Fruit fly (Drosophila melanogaster) whole organism, embryonic: Measurements from ENCODE around the gene CG4291.

Experiments used
- Adf1 ChIP-seq: fragments of 200-800 bp; sonication (Bioruptor generic); IDR thresholded peaks from 2 replicates; pipeline ENCODE4 v1.3.6; 2022; ENCODE audit warnings: missing biosample characterization, missing genetic modification characterization
- CG10274 ChIP-seq: fragments of 200-800 bp; sonication (Bioruptor generic); optimal IDR thresholded peaks from 3 replicates; lab custom pipeline; 2017; ENCODE audit warnings: missing biosample characterization, mild to moderate bottlenecking, missing genetic modification characterization
- CG10431 ChIP-seq: fragments of 200-800 bp; sonication (Bioruptor generic); optimal IDR thresholded peaks from 3 replicates; lab custom pipeline; 2018; ENCODE audit warnings: missing biosample characterization, mild to moderate bottlenecking, missing genetic modification characterization
- CG11093 ChIP-seq: fragments of 200-800 bp; sonication (Bioruptor generic); IDR thresholded peaks from 3 replicates; pipeline ENCODE4 v1.3.6; 2022; ENCODE audit warnings: missing biosample characterization, missing genetic modification characterization
- CG12071 ChIP-seq: fragments of 200-800 bp; sonication (Bioruptor generic); optimal IDR thresholded peaks from 3 replicates; lab custom pipeline; 2018; ENCODE audit warnings: missing biosample characterization, mild to moderate bottlenecking, missing genetic modification characterization
- CG13424 ChIP-seq: fragments of 200-800 bp; sonication (Bioruptor generic); optimal IDR thresholded peaks from 2 replicates; lab custom pipeline; 2019; ENCODE audit warnings: missing biosample characterization, mild to moderate bottlenecking, missing genetic modification characterization, moderate library complexity
- CG17186 ChIP-seq: fragments of 200-800 bp; sonication (Bioruptor generic); optimal IDR thresholded peaks from 3 replicates; lab custom pipeline; 2017; ENCODE audit warnings: missing biosample characterization, missing genetic modification reagents, missing genetic modification characterization
- CG18599 ChIP-seq: fragments of 200-800 bp; sonication (Bioruptor generic); optimal IDR thresholded peaks from 3 replicates; lab custom pipeline; 2017; ENCODE audit warnings: missing biosample characterization, missing genetic modification characterization, mild to moderate bottlenecking, moderate library complexity, missing genetic modification reagents
- CG31388 ChIP-seq: fragments of 200-800 bp; sonication (Bioruptor generic); optimal IDR thresholded peaks from 2 replicates; lab custom pipeline; 2016; ENCODE audit warnings: missing biosample characterization, missing genetic modification characterization
- CG32532 ChIP-seq: fragments of 200-800 bp; sonication (Bioruptor generic); IDR thresholded peaks from 2 replicates; pipeline ENCODE4 v1.3.6; 2022; ENCODE audit warnings: missing biosample characterization, missing genetic modification characterization
- CG3726 ChIP-seq: fragments of 200-800 bp; sonication (Bioruptor generic); IDR thresholded peaks from 3 replicates; pipeline ENCODE4, ENCODE4 v1.3.6; 2022; ENCODE audit warnings: missing biosample characterization, missing genetic modification characterization
- CG3995 ChIP-seq: fragments of 200-800 bp; sonication (Bioruptor generic); optimal IDR thresholded peaks from 3 replicates; lab custom pipeline; 2016; ENCODE audit warnings: missing biosample characterization, missing genetic modification characterization
- CG42726 ChIP-seq: fragments of 200-800 bp; sonication (Bioruptor generic); IDR thresholded peaks from 2 replicates; pipeline ENCODE4 v1.3.6; 2022; ENCODE audit warnings: missing biosample characterization, missing genetic modification characterization; ENCODE audit not compliant: partially characterized antibody
- CG4854 ChIP-seq: fragments of 200-800 bp; sonication (Bioruptor generic); optimal IDR thresholded peaks from 2 replicates; lab custom pipeline; 2016; ENCODE audit warnings: missing biosample characterization, missing genetic modification characterization, inconsistent platforms
- CG7987 ChIP-seq: fragments of 200-800 bp; sonication (Bioruptor generic); optimal IDR thresholded peaks from 2 replicates; lab custom pipeline; 2018; ENCODE audit warnings: missing biosample characterization, mild to moderate bottlenecking, missing genetic modification characterization, moderate library complexity
- CG8359 ChIP-seq: fragments of 200-800 bp; sonication (Bioruptor generic); optimal IDR thresholded peaks from 2 replicates; lab custom pipeline; 2017; ENCODE audit warnings: missing biosample characterization, mild to moderate bottlenecking, missing genetic modification characterization, borderline replicate concordance
- Dbx ChIP-seq: fragments of 200-800 bp; sonication (Bioruptor generic); IDR thresholded peaks from 3 replicates; pipeline ENCODE4 v1.3.6; 2022; ENCODE audit warnings: missing biosample characterization, missing genetic modification characterization
- Dip2 ChIP-seq: fragments of 200-800 bp; sonication (Bioruptor generic); IDR thresholded peaks from 2 replicates; pipeline ENCODE4 v1.3.6; 2022; ENCODE audit warnings: missing biosample characterization, missing genetic modification characterization
- E2f1 ChIP-seq: fragments of 200-800 bp; sonication (Bioruptor generic); IDR thresholded peaks from 2 replicates; pipeline ENCODE4 v1.3.6; 2022; ENCODE audit warnings: missing biosample characterization, missing genetic modification characterization
- Eip74EF ChIP-seq, 2 experiments: fragments of 200-800 bp in 1 of 2; fragments of >200 bp in 1 of 2; sonication (Bioruptor generic) in 1 of 2; optimal IDR thresholded peaks; 2 replicates each; lab custom pipeline; 2017 to 2019; ENCODE audit warnings: missing biosample characterization in 2 of 2, missing genetic modification characterization in 2 of 2, mild to moderate bottlenecking in 1 of 2, moderate library complexity in 1 of 2
- Elba2 ChIP-seq: fragments of 200-800 bp; sonication (Bioruptor generic); optimal IDR thresholded peaks from 3 replicates; lab custom pipeline; 2016; ENCODE audit warnings: missing biosample characterization, missing genetic modification characterization
- Gug ChIP-seq: fragments of 200-800 bp; sonication (Bioruptor generic); IDR thresholded peaks from 4 replicates; pipeline ENCODE4 v1.3.6; 2022; ENCODE audit warnings: missing biosample characterization, missing genetic modification characterization
- H15 ChIP-seq: fragments of 200-800 bp; sonication (Bioruptor generic); IDR thresholded peaks from 3 replicates; pipeline ENCODE4 v1.3.6; 2022; ENCODE audit warnings: missing biosample characterization, missing genetic modification characterization
- Hr3 ChIP-seq: fragments of 200-800 bp; sonication (Bioruptor generic); optimal IDR thresholded peaks from 3 replicates; lab custom pipeline; 2016; ENCODE audit warnings: missing biosample characterization, missing genetic modification characterization
- Jarid2 ChIP-seq: fragments of 200-800 bp; sonication (Bioruptor generic); optimal IDR thresholded peaks from 3 replicates; lab custom pipeline; 2017; ENCODE audit warnings: mild to moderate bottlenecking, missing biosample characterization, missing genetic modification reagents, missing genetic modification characterization
- Med ChIP-seq: fragments of 200-800 bp; sonication (Bioruptor generic); peaks from one replicate; lab custom pipeline; 2016; ENCODE audit warnings: missing biosample characterization, missing genetic modification characterization, mild to moderate bottlenecking, inconsistent platforms, moderate library complexity
- Meics ChIP-seq: fragments of 200-800 bp; sonication (Bioruptor generic); optimal IDR thresholded peaks from 2 replicates; lab custom pipeline; 2017; ENCODE audit warnings: missing biosample characterization, mild to moderate bottlenecking, missing genetic modification characterization
- Mes4 ChIP-seq: fragments of 200-800 bp; sonication (Bioruptor generic); optimal IDR thresholded peaks from 2 replicates; lab custom pipeline; 2016; ENCODE audit warnings: missing biosample characterization, missing genetic modification characterization
- Ravus ChIP-seq: fragments of 200-800 bp; sonication (Bioruptor generic); IDR thresholded peaks from 2 replicates; pipeline ENCODE4 v1.3.6; 2022; ENCODE audit warnings: missing biosample characterization, missing genetic modification characterization
- Taf1 ChIP-seq: fragments of 200-800 bp; sonication (Bioruptor generic); IDR thresholded peaks from 2 replicates; pipeline ENCODE4 v1.3.6; 2022; ENCODE audit warnings: missing biosample characterization, missing genetic modification characterization
- ap ChIP-seq: fragments of 200-800 bp; sonication (Bioruptor generic); IDR thresholded peaks from 2 replicates; pipeline ENCODE4 v1.3.6; 2022; ENCODE audit warnings: missing biosample characterization, missing genetic modification characterization
- az2 ChIP-seq: fragments of 200-800 bp; sonication (Bioruptor generic); optimal IDR thresholded peaks from 3 replicates; lab custom pipeline; 2016; ENCODE audit warnings: missing biosample characterization, missing genetic modification characterization
- crc ChIP-seq: fragments of 200-800 bp; sonication (Bioruptor generic); optimal IDR thresholded peaks from 2 replicates; lab custom pipeline; 2016; ENCODE audit warnings: missing biosample characterization, missing genetic modification characterization
- croc ChIP-seq: fragments of 200-800 bp; sonication (Bioruptor generic); conservative IDR thresholded peaks from 3 replicates; pipeline ENCODE4 v1.3.6; 2022; ENCODE audit warnings: missing biosample characterization, missing genetic modification characterization
- crol ChIP-seq: fragments of 200-800 bp; sonication (Bioruptor generic); IDR thresholded peaks from 2 replicates; pipeline ENCODE4 v1.3.6; 2022; ENCODE audit warnings: missing biosample characterization, missing genetic modification characterization
- da ChIP-seq: fragments of 200-800 bp; sonication (Bioruptor generic); optimal IDR thresholded peaks from 2 replicates; lab custom pipeline; 2016; ENCODE audit warnings: missing biosample characterization, missing genetic modification characterization
- fd96Cb ChIP-seq: fragments of 200-800 bp; sonication (Bioruptor generic); optimal IDR thresholded peaks from 2 replicates; lab custom pipeline; 2018; ENCODE audit warnings: missing biosample characterization, mild to moderate bottlenecking, missing genetic modification characterization, moderate library complexity
- ftz-f1 ChIP-seq: fragments of 200-800 bp; sonication (Bioruptor generic); optimal IDR thresholded peaks from 2 replicates; lab custom pipeline; 2016; ENCODE audit warnings: missing biosample characterization, missing genetic modification characterization
- gce ChIP-seq: fragments of 200-800 bp; sonication (Bioruptor generic); IDR thresholded peaks from 3 replicates; pipeline ENCODE4 v1.3.6; 2022; ENCODE audit warnings: missing biosample characterization, missing genetic modification characterization
- gcm2 ChIP-seq: fragments of 200-800 bp; sonication (Bioruptor generic); optimal IDR thresholded peaks from 2 replicates; lab custom pipeline; 2016; ENCODE audit warnings: missing biosample characterization, missing genetic modification characterization
- lab ChIP-seq: fragments of 200-800 bp; sonication (Bioruptor generic); optimal IDR thresholded peaks from 3 replicates; lab custom pipeline; 2017; ENCODE audit warnings: missing biosample characterization, missing genetic modification characterization, mild to moderate bottlenecking, moderate library complexity, missing genetic modification reagents
- nmo ChIP-seq: fragments of 200-800 bp; sonication (Bioruptor generic); optimal IDR thresholded peaks from 2 replicates; lab custom pipeline; 2018; ENCODE audit warnings: missing biosample characterization, mild to moderate bottlenecking, missing genetic modification characterization, moderate library complexity
- pan ChIP-seq, 4 experiments: fragments of >200 bp in 3 of 4; fragments of 200-800 bp in 1 of 4; sonication (Bioruptor generic) in 1 of 4; optimal IDR thresholded peaks in 3 of 4; IDR thresholded peaks in 1 of 4; 2 replicates each; pipeline versions ENCODE4 v1.3.6 to Lab custom; 2017 to 2022; ENCODE audit warnings: missing biosample characterization in 2 of 4, missing genetic modification characterization in 2 of 4, mixed read lengths in 1 of 4
- phol ChIP-seq: fragments of 200-800 bp; sonication (Bioruptor generic); optimal IDR thresholded peaks from 3 replicates; lab custom pipeline; 2018; ENCODE audit warnings: missing biosample characterization, mild to moderate bottlenecking, missing genetic modification characterization, moderate library complexity
- pita ChIP-seq: fragments of 200-800 bp; sonication (Bioruptor generic); optimal IDR thresholded peaks from 2 replicates; lab custom pipeline; 2017; ENCODE audit warnings: missing biosample characterization, mild to moderate bottlenecking, missing genetic modification characterization
- rib ChIP-seq: fragments of 200-800 bp; sonication (Bioruptor generic); IDR thresholded peaks from 2 replicates; pipeline ENCODE4 v1.3.6; 2022; ENCODE audit warnings: missing biosample characterization, missing genetic modification characterization
- stc ChIP-seq: fragments of 200-800 bp; sonication (Bioruptor generic); IDR thresholded peaks from 2 replicates; pipeline ENCODE4 v1.3.6; 2022; ENCODE audit warnings: missing biosample characterization, missing genetic modification characterization
- tio ChIP-seq: fragments of 200-800 bp; sonication (Bioruptor generic); optimal IDR thresholded peaks from 2 replicates; lab custom pipeline; 2017; ENCODE audit warnings: missing biosample characterization, missing genetic modification characterization, inconsistent platforms
- unc-4 ChIP-seq: fragments of 200-800 bp; sonication (Bioruptor generic); IDR thresholded peaks from 2 replicates; pipeline ENCODE4 v1.3.6; 2022; ENCODE audit warnings: missing biosample characterization, missing genetic modification characterization; ENCODE audit not compliant: partially characterized antibody

CG4291 gene

DNA sequence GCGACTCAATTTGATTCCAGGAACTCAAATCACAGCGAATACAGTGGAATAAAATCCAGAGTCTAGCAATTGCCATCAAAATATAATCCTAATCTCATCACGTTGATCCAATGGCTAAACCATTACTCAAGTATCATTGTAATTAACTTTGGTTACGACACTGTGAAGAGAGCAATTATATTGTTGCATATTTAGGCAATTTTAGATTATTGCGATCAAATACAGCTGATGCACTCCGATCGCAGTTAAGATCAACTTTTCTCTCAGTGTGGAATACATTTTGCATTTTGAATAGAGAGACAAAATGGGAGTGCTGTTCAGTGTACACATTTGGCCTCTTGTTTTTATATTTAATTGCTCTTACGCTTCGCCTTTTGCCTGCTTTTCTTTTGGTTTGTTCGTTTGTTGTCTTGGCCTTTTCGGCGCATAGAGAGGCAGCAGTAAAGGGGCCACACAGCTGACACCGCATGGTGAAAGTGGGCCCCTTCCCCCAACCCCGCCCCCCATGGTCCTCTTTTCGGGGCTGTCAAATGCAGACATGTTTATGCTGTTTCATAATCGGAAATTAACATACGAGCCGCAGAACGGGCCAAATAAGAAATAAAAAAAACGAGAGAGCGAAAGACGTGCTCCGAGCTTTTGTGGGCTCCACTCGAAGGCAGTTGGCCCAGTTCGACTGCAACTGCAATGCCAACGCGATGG is 6.2 kb downstream of the CG4291 start (continued):
- TF ChIP-seq crc (peak; percentile 27), phol (tag; lab: Kevin White, UChicago) (peak; percentile 81), gce (GFP tag; lab: Robert Waterston, UW) (no peak), Dbx (GFP tag; lab: Robert Waterston, UW) (no peak), Taf1 (GFP tag; lab: Robert Waterston, UW) (no peak), Meics (GFP tag; lab: Kevin White, UChicago) (peak; percentile 26), Hr3 (GFP tag; lab: Kevin White, UChicago) (peak; percentile 49), unc-4 (GFP tag; lab: Robert Waterston, UW) (no peak), H15 (GFP tag; lab: Robert Waterston, UW) (0 out of 3 replicates have a peak, but pooled peaks have one; percentile 51), Gug (GFP tag; lab: Robert Waterston, UW) (peak; percentile 31; the same call in 2 of the 4 replicates), CG10274 (GFP tag; lab: Kevin White, UChicago) (no peak), CG3726 (0 out of 3 replicates have a peak, but pooled peaks have one; percentile 50), Ravus (GFP tag; lab: Robert Waterston, UW) (no peak), stc (no peak), ftz-f1 (GFP tag; lab: Kevin White, UChicago) (no peak), CG32532 (GFP tag; lab: Robert Waterston, UW) (no peak), CG3995 (GFP tag; lab: Kevin White, UChicago) (no peak), Med (GFP tag; lab: Kevin White, UChicago) (peak; percentile 93), rib (GFP tag; lab: Robert Waterston, UW) (no peak), CG18599 (GFP tag; lab: Kevin White, UChicago) (peak; percentile 64), tio (peak; percentile 37), Dip2 (no peak), crol (GFP tag; lab: Robert Waterston, UW) (peak; percentile 73), croc (GFP tag; lab: Robert Waterston, UW) (peak; percentile 38; the same call in 2 of the 3 replicates), CG42726 (GFP tag; lab: Robert Waterston, UW) (no peak), CG7987 (GFP tag; lab: Kevin White, UChicago) (no peak), CG4854 (peak; percentile 27), az2 (GFP tag; lab: Kevin White, UChicago) (peak; percentile 68), Mes4 (peak; percentile 50), pita (no peak), da (GFP tag; lab: Kevin White, UChicago) (no peak), fd96Cb (peak; percentile 64), Jarid2 (GFP tag; lab: Kevin White, UChicago) (peak; percentile 12), nmo (GFP tag; lab: Kevin White, UChicago) (peak; percentile 77), Eip74EF (GFP tag; optimal IDR thresholded peaks at IDR 0.05; lab: Kevin White, UChicago) (peak in 1 of 2 experiments; percentile 87), Adf1 (GFP tag; lab: Robert Waterston, UW) (no peak), E2f1 (0 out of 2 replicates have a peak, but pooled peaks have one; percentile 23), pan (optimal IDR thresholded peaks at IDR 0.05; lab: Kevin White, UChicago) (no peak), pan (GFP tag; optimal IDR thresholded peaks at IDR 0.05 in 1 of 2, IDR thresholded peaks at IDR 0.05 in 1 of 2) (peak in 1 of 2 experiments; percentile 70), ap (GFP tag; lab: Robert Waterston, UW) (peak; percentile 34), Elba2 (GFP tag; lab: Kevin White, UChicago) (no peak), CG13424 (peak; percentile 66), CG10431 (GFP tag; lab: Kevin White, UChicago) (no peak), CG12071 (peak; percentile 74), lab (GFP tag; lab: Kevin White, UChicago) (peak; percentile 58), CG8359 (GFP tag; lab: Kevin White, UChicago) (no peak), gcm2 (GFP tag; lab: Kevin White, UChicago) (peak; percentile 0), CG31388 (GFP tag; lab: Kevin White, UChicago) (no peak), CG11093 (peak; percentile 63; the same call in 2 of the 3 replicates), CG17186 (GFP tag; lab: Kevin White, UChicago) (peak; percentile 25)
